Worm (Caenorhabditis elegans): Measurements from ENCODE around the gene F25E5.8.

DNA sequence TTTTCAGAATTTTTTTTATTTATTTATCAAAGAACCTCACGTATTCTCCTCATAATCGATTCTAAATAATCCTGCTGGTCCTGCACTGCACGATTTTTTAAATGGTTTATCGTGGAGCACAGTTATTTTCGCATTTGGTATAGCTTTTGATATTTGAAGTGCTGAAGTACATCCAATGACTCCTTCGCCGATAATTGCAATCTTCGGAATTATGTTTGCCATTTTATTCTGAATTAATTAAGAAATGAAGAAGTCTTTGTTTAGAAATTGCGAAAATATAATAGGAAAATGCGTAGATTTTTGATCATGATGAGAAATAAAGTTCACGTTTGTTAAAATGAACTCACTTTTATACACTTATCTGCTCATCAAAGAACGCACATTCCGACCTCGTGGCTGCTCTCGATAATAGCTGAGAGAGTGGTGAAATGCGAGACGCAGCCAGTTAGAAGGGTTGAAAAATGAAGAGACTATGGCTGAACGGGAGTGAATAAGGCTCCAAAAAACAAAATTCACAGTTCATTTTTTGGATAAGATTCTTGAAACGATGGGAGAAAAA is 846 bp upstream of the F25E5.8 start:
- no peak for TF ChIP-seq dmd-9 (GFP tag; IDR thresholded peaks at IDR 0.05)
- TF ChIP-seq ama-1 (optimal IDR thresholded peaks at IDR 0.05) = peak; percentile 78
- TF ChIP-seq lin-13 (GFP tag; optimal IDR thresholded peaks at IDR 0.05) = no peak
- TF ChIP-seq unc-39 (tag; optimal IDR thresholded peaks at IDR 0.05) = no peak
